Fruit fly (Drosophila melanogaster) whole organism, embryonic: Measurements from ENCODE around the gene Ugt316A1.

Source experiments
- Atf6 ChIP-seq: fragments of 200-800 bp; sonication (Bioruptor generic); IDR thresholded peaks from 2 replicates; pipeline ENCODE4 v1.3.6; 2022; ENCODE audit warnings: missing biosample characterization, missing genetic modification characterization
- CG1024 ChIP-seq: fragments of 200-800 bp; sonication (Bioruptor generic); IDR thresholded peaks from 2 replicates; pipeline ENCODE4 v1.3.6; 2022; ENCODE audit warnings: missing biosample characterization, missing genetic modification characterization
- CG10565 ChIP-seq: fragments of 200-800 bp; sonication (Bioruptor generic); optimal IDR thresholded peaks from 3 replicates; lab custom pipeline; 2016; ENCODE audit warnings: missing biosample characterization, mild to moderate bottlenecking, missing genetic modification characterization
- CG11456 ChIP-seq: fragments of 200-800 bp; sonication (Bioruptor generic); IDR thresholded peaks from 3 replicates; pipeline ENCODE4 v1.3.6; 2022; ENCODE audit warnings: missing biosample characterization, missing genetic modification characterization
- CG13123 ChIP-seq: fragments of 200-800 bp; sonication (Bioruptor generic); optimal IDR thresholded peaks from 2 replicates; lab custom pipeline; 2016; ENCODE audit warnings: missing biosample characterization, missing genetic modification characterization
- CG13894 ChIP-seq: fragments of 200-800 bp; sonication (Bioruptor generic); optimal IDR thresholded peaks from 3 replicates; lab custom pipeline; 2018; ENCODE audit warnings: missing biosample characterization, mild to moderate bottlenecking, missing genetic modification characterization, moderate library complexity
- CG14050 ChIP-seq: fragments of 200-800 bp; sonication (Bioruptor generic); IDR thresholded peaks from 3 replicates; pipeline ENCODE4 v1.3.6; 2022; ENCODE audit warnings: missing biosample characterization, missing genetic modification characterization
- CG18476 ChIP-seq: fragments of 200-800 bp; sonication (Bioruptor generic); optimal IDR thresholded peaks from 2 replicates; lab custom pipeline; 2016; ENCODE audit warnings: missing biosample characterization, mild to moderate bottlenecking, missing genetic modification characterization
- CG18764 ChIP-seq: fragments of 200-800 bp; sonication (Bioruptor generic); optimal IDR thresholded peaks from 3 replicates; lab custom pipeline; 2016; ENCODE audit warnings: missing biosample characterization, missing genetic modification characterization
- CG3065 ChIP-seq: fragments of 200-800 bp; sonication (Bioruptor generic); optimal IDR thresholded peaks from 2 replicates; lab custom pipeline; 2016; ENCODE audit warnings: missing biosample characterization, missing genetic modification characterization
- CG3163 ChIP-seq: fragments of 200-800 bp; sonication (Bioruptor generic); optimal IDR thresholded peaks from 3 replicates; lab custom pipeline; 2016; ENCODE audit warnings: missing biosample characterization, missing genetic modification characterization
- CG4820 ChIP-seq: fragments of 200-800 bp; sonication (Bioruptor generic); optimal IDR thresholded peaks from 3 replicates; lab custom pipeline; 2016; ENCODE audit warnings: missing biosample characterization, missing genetic modification characterization
- CG7556 ChIP-seq: fragments of 200-800 bp; sonication (Bioruptor generic); optimal IDR thresholded peaks from 2 replicates; lab custom pipeline; 2017; ENCODE audit warnings: missing biosample characterization, mild to moderate bottlenecking, missing genetic modification characterization
- CG8478 ChIP-seq: fragments of >200 bp; optimal IDR thresholded peaks from 2 replicates; lab custom pipeline; 2018
- CG8944 ChIP-seq: fragments of 200-800 bp; sonication (Bioruptor generic); optimal IDR thresholded peaks from 3 replicates; lab custom pipeline; 2016; ENCODE audit warnings: missing biosample characterization, missing genetic modification characterization
- CG9215 ChIP-seq: fragments of 200-800 bp; sonication (Bioruptor generic); IDR thresholded peaks from 2 replicates; pipeline ENCODE4 v1.3.6; 2022; ENCODE audit warnings: missing biosample characterization, missing genetic modification characterization
- CTCF ChIP-seq: fragments of 200-800 bp; sonication (Bioruptor generic); optimal IDR thresholded peaks from 2 replicates; lab custom pipeline; 2017; ENCODE audit warnings: missing biosample characterization, mild to moderate bottlenecking, missing genetic modification characterization, moderate library complexity
- D19A ChIP-seq: fragments of 200-800 bp; optimal IDR thresholded peaks from 3 replicates; lab custom pipeline; 2019; ENCODE audit warnings: missing biosample characterization, mild to moderate bottlenecking, missing genetic modification characterization, moderate library complexity
- Dfd ChIP-seq, 2 experiments: fragments of >200 bp; optimal IDR thresholded peaks; 2 replicates each; lab custom pipeline; 2017; ENCODE audit warnings: missing biosample characterization in 2 of 2, missing genetic modification characterization in 2 of 2
- E2f1 ChIP-seq: fragments of 200-800 bp; sonication (Bioruptor generic); IDR thresholded peaks from 2 replicates; pipeline ENCODE4 v1.3.6; 2022; ENCODE audit warnings: missing biosample characterization, missing genetic modification characterization
- Elba2 ChIP-seq: fragments of 200-800 bp; sonication (Bioruptor generic); optimal IDR thresholded peaks from 3 replicates; lab custom pipeline; 2016; ENCODE audit warnings: missing biosample characterization, missing genetic modification characterization
- Fer2 ChIP-seq: fragments of 200-800 bp; sonication (Bioruptor generic); optimal IDR thresholded peaks from 2 replicates; lab custom pipeline; 2018; ENCODE audit warnings: missing biosample characterization, mild to moderate bottlenecking, missing genetic modification characterization, moderate library complexity
- H2.0 ChIP-seq: fragments of 200-800 bp; sonication (Bioruptor generic); IDR thresholded peaks from 2 replicates; pipeline ENCODE4 v1.3.6; 2022; ENCODE audit warnings: missing biosample characterization, missing genetic modification characterization
- HmgD ChIP-seq: fragments of 200-800 bp; sonication (Bioruptor generic); optimal IDR thresholded peaks from 3 replicates; lab custom pipeline; 2016; ENCODE audit warnings: missing biosample characterization, missing genetic modification characterization
- Lpt ChIP-seq: fragments of >200 bp; optimal IDR thresholded peaks from 2 replicates; lab custom pipeline; 2018; ENCODE audit warnings: missing biosample characterization, missing genetic modification characterization
- Mad ChIP-seq: fragments of 200-800 bp; sonication (Bioruptor generic); optimal IDR thresholded peaks from 2 replicates; lab custom pipeline; 2016; ENCODE audit warnings: missing biosample characterization, missing genetic modification characterization
- NC2β ChIP-seq: fragments of 200-800 bp; sonication (Bioruptor generic); optimal IDR thresholded peaks from 2 replicates; lab custom pipeline; 2016; ENCODE audit warnings: missing biosample characterization, missing genetic modification characterization
- Opbp ChIP-seq: fragments of 200-800 bp; sonication (Bioruptor generic); IDR thresholded peaks from 3 replicates; pipeline ENCODE4 v1.3.6; 2022; ENCODE audit warnings: missing biosample characterization, missing genetic modification characterization; ENCODE audit not compliant: partially characterized antibody
- Rfx ChIP-seq: fragments of 200-800 bp; sonication (Bioruptor generic); IDR thresholded peaks from 2 replicates; pipeline ENCODE4 v1.3.6; 2022; ENCODE audit warnings: missing biosample characterization, missing genetic modification characterization
- Taf1 ChIP-seq: fragments of 200-800 bp; sonication (Bioruptor generic); IDR thresholded peaks from 2 replicates; pipeline ENCODE4 v1.3.6; 2022; ENCODE audit warnings: missing biosample characterization, missing genetic modification characterization
- Tbp ChIP-seq: fragments of >200 bp; optimal IDR thresholded peaks from 2 replicates; lab custom pipeline; 2018; ENCODE audit warnings: missing biosample characterization, missing genetic modification characterization
- ac ChIP-seq: fragments of 200-800 bp; sonication (Bioruptor generic); optimal IDR thresholded peaks from 3 replicates; lab custom pipeline; 2017; ENCODE audit warnings: missing biosample characterization, mild to moderate bottlenecking, missing genetic modification characterization
- amos ChIP-seq: fragments of 200-800 bp; sonication (Bioruptor generic); IDR thresholded peaks from 2 replicates; pipeline ENCODE4 v1.3.6; 2022; ENCODE audit warnings: missing biosample characterization, missing genetic modification characterization; ENCODE audit not compliant: partially characterized antibody
- bab2 ChIP-seq: fragments of 200-800 bp; sonication (Bioruptor generic); optimal IDR thresholded peaks from 2 replicates; lab custom pipeline; 2016; ENCODE audit warnings: missing biosample characterization, missing genetic modification characterization
- br ChIP-seq: fragments of >200 bp; optimal IDR thresholded peaks from 2 replicates; lab custom pipeline; 2017
- bsh ChIP-seq, 2 experiments: fragments of 200-800 bp; sonication (Bioruptor generic); optimal IDR thresholded peaks; 2 replicates each; lab custom pipeline; 2017 to 2018; ENCODE audit warnings: mild to moderate bottlenecking in 2 of 2, missing biosample characterization in 2 of 2, missing genetic modification characterization in 2 of 2, moderate library complexity in 1 of 2
- dmrt11E ChIP-seq: fragments of 200-800 bp; sonication (Bioruptor generic); optimal IDR thresholded peaks from 3 replicates; lab custom pipeline; 2018; ENCODE audit warnings: missing biosample characterization, mild to moderate bottlenecking, missing genetic modification characterization, moderate library complexity
- ftz-f1 ChIP-seq: fragments of 200-800 bp; sonication (Bioruptor generic); optimal IDR thresholded peaks from 2 replicates; lab custom pipeline; 2016; ENCODE audit warnings: missing biosample characterization, missing genetic modification characterization
- gcm2 ChIP-seq: fragments of 200-800 bp; sonication (Bioruptor generic); optimal IDR thresholded peaks from 2 replicates; lab custom pipeline; 2016; ENCODE audit warnings: missing biosample characterization, missing genetic modification characterization
- gsb ChIP-seq: fragments of 200-800 bp; sonication (Bioruptor generic); IDR thresholded peaks from 2 replicates; pipeline ENCODE4 v1.3.6; 2022; ENCODE audit warnings: missing biosample characterization, missing genetic modification characterization
- inv ChIP-seq: fragments of 200-800 bp; sonication (Bioruptor generic); IDR thresholded peaks from 2 replicates; pipeline ENCODE4 v1.3.6; 2022; ENCODE audit warnings: missing biosample characterization, missing genetic modification characterization; ENCODE audit not compliant: partially characterized antibody
- p53 ChIP-seq: fragments of 200-800 bp; sonication (Bioruptor generic); optimal IDR thresholded peaks from 2 replicates; lab custom pipeline; 2016; ENCODE audit warnings: missing biosample characterization, missing genetic modification characterization
- pb ChIP-seq: fragments of 200-800 bp; sonication (Bioruptor generic); optimal IDR thresholded peaks from 3 replicates; lab custom pipeline; 2016; ENCODE audit warnings: missing biosample characterization, missing genetic modification characterization
- sc ChIP-seq, 3 experiments: fragments of >200 bp in 2 of 3; fragments of 200-800 bp in 1 of 3; sonication (Bioruptor generic) in 1 of 3; optimal IDR thresholded peaks; 2 replicates in 2 of 3; 3 replicates in 1 of 3; lab custom pipeline; 2017; ENCODE audit warnings: mild to moderate bottlenecking in 1 of 3, missing biosample characterization in 1 of 3, missing genetic modification characterization in 1 of 3, missing genetic modification reagents in 1 of 3
- tll ChIP-seq, 2 experiments: fragments of 200-800 bp in 1 of 2; fragments of >200 bp in 1 of 2; sonication (Bioruptor generic) in 1 of 2; optimal IDR thresholded peaks; 2 replicates each; lab custom pipeline; 2017 to 2019; ENCODE audit warnings: missing biosample characterization in 2 of 2, missing genetic modification characterization in 2 of 2, mild to moderate bottlenecking in 1 of 2, moderate library complexity in 1 of 2
- toy ChIP-seq: fragments of 200-800 bp; sonication (Bioruptor generic); IDR thresholded peaks from 2 replicates; pipeline ENCODE4 v1.3.6; 2022; ENCODE audit warnings: missing biosample characterization, missing genetic modification characterization
- trem ChIP-seq: fragments of 200-800 bp; optimal IDR thresholded peaks from 3 replicates; lab custom pipeline; 2019; ENCODE audit warnings: missing biosample characterization, mild to moderate bottlenecking, missing genetic modification characterization, moderate library complexity
- ttk ChIP-seq: fragments of 200-800 bp; sonication (Bioruptor generic); IDR thresholded peaks from 2 replicates; pipeline ENCODE4 v2.1.2; 2022; ENCODE audit warnings: missing biosample characterization, missing genetic modification characterization
- vnd ChIP-seq: fragments of 200-800 bp; sonication (Bioruptor generic); IDR thresholded peaks from 3 replicates; pipeline ENCODE4 v1.3.6; 2022; ENCODE audit warnings: missing biosample characterization, missing genetic modification characterization; ENCODE audit not compliant: partially characterized antibody
- zfh2 ChIP-seq: fragments of 200-800 bp; sonication (Bioruptor generic); optimal IDR thresholded peaks from 2 replicates; lab custom pipeline; 2016; ENCODE audit warnings: missing biosample characterization, missing genetic modification characterization

Ugt316A1 gene

dm6 chr3L:19086364-19087200 lies 24.0 kb upstream of the Ugt316A1 start, which contains the start of gene Mkp3 (continued):
- TF ChIP-seq CG10565 (GFP tag; lab: Kevin White, UChicago) (no peak), Tbp (GFP tag; lab: Kevin White, UChicago) (peak; percentile 63), vnd (GFP tag; lab: Robert Waterston, UW) (no peak), zfh2 (GFP tag; lab: Kevin White, UChicago) (peak; percentile 23), CG13894 (tag; lab: Kevin White, UChicago) (peak; percentile 53), bab2 (GFP tag; lab: Kevin White, UChicago) (no peak), Rfx (GFP tag; lab: Robert Waterston, UW) (peak; percentile 92), sc (optimal IDR thresholded peaks at IDR 0.05; lab: Kevin White, UChicago) (no peak), sc (GFP tag; optimal IDR thresholded peaks at IDR 0.05; lab: Kevin White, UChicago) (peak; percentile 65), bsh (GFP tag; optimal IDR thresholded peaks at IDR 0.05; lab: Kevin White, UChicago) (peak; percentile 71 to 87), ftz-f1 (GFP tag; lab: Kevin White, UChicago) (no peak), Mad (peak; percentile 59), NC2β (GFP tag; lab: Kevin White, UChicago) (no peak), Taf1 (GFP tag; lab: Robert Waterston, UW) (peak; percentile 79), HmgD (GFP tag; lab: Kevin White, UChicago) (no peak), D19A (tag; lab: Kevin White, UChicago) (peak; percentile 86), CTCF (GFP tag; lab: Kevin White, UChicago) (peak; percentile 42), toy (GFP tag; lab: Robert Waterston, UW) (peak; percentile 83), trem (peak; percentile 79), CG1024 (GFP tag; lab: Robert Waterston, UW) (peak; percentile 43; the same call in 1 of the 2 replicates), CG8944 (GFP tag; lab: Kevin White, UChicago) (no peak), tll (GFP tag; optimal IDR thresholded peaks at IDR 0.05; lab: Kevin White, UChicago) (no peak), br (no peak), CG9215 (GFP tag; lab: Robert Waterston, UW) (peak; percentile 83), E2f1 (GFP tag; lab: Robert Waterston, UW) (peak; percentile 89), CG8478 (lab: Kevin White, UChicago) (no peak), Elba2 (no peak), CG3065 (GFP tag; lab: Kevin White, UChicago) (peak; percentile 17), CG4820 (peak; percentile 63), p53 (GFP tag; lab: Kevin White, UChicago) (no peak), CG14050 (GFP tag; lab: Robert Waterston, UW) (peak; percentile 83), CG18764 (GFP tag; lab: Kevin White, UChicago) (peak; percentile 72), amos (GFP tag; lab: Robert Waterston, UW) (peak; percentile 48; the same call in 1 of the 2 replicates), H2.0 (GFP tag; lab: Robert Waterston, UW) (peak; percentile 87), gsb (GFP tag; lab: Robert Waterston, UW) (peak; percentile 79), ttk (GFP tag; lab: Robert Waterston, UW) (peak; percentile 87), ac (GFP tag; lab: Kevin White, UChicago) (no peak), inv (no peak), CG7556 (GFP tag; lab: Kevin White, UChicago) (peak; percentile 96), Atf6 (GFP tag; lab: Robert Waterston, UW) (peak; percentile 95), CG11456 (GFP tag; lab: Robert Waterston, UW) (peak; percentile 88), pb (GFP tag; lab: Kevin White, UChicago) (no peak), CG13123 (GFP tag; lab: Kevin White, UChicago) (peak; percentile 9), Opbp (GFP tag; lab: Robert Waterston, UW) (no peak), CG3163 (no peak), Lpt (GFP tag; lab: Kevin White, UChicago) (no peak), Dfd (GFP tag; optimal IDR thresholded peaks at IDR 0.05; lab: Kevin White, UChicago) (no peak), dmrt11E (tag; lab: Kevin White, UChicago) (peak; percentile 61), CG18476 (peak; percentile 63), gcm2 (GFP tag; lab: Kevin White, UChicago) (peak; percentile 14), Fer2 (tag; lab: Kevin White, UChicago) (peak; percentile 86)
